Fruit fly (Drosophila melanogaster) whole organism, prepupa: ENCODE data around the gene CG33307.

Source experiments
- CG15336 ChIP-seq: fragments of 200-800 bp; sonication (Bioruptor generic); IDR thresholded peaks from 2 replicates; pipeline ENCODE4 v1.3.6; 2022; ENCODE audit warnings: missing biosample characterization, missing genetic modification characterization
- Gug ChIP-seq: fragments of 200-800 bp; sonication (Bioruptor generic); IDR thresholded peaks from 2 replicates; pipeline ENCODE4 v1.3.6; 2022; ENCODE audit warnings: missing biosample characterization, missing genetic modification characterization
- Hr4 ChIP-seq: fragments of 200-800 bp; sonication (Bioruptor generic); optimal IDR thresholded peaks from 3 replicates; lab custom pipeline; 2016; ENCODE audit warnings: missing biosample characterization, missing genetic modification characterization
- OdsH ChIP-seq: fragments of 200-800 bp; sonication (Bioruptor generic); optimal IDR thresholded peaks from 3 replicates; lab custom pipeline; 2016; ENCODE audit warnings: missing biosample characterization, missing genetic modification characterization
- Sox14 ChIP-seq: fragments of 200-800 bp; sonication (Bioruptor generic); optimal IDR thresholded peaks from 3 replicates; lab custom pipeline; 2016; ENCODE audit warnings: missing biosample characterization, missing genetic modification characterization
- net ChIP-seq: fragments of 200-800 bp; sonication (Bioruptor generic); optimal IDR thresholded peaks from 3 replicates; lab custom pipeline; 2016; ENCODE audit warnings: missing biosample characterization, missing genetic modification characterization
- salr ChIP-seq, 2 experiments: fragments of 200-800 bp; sonication (Bioruptor generic); optimal IDR thresholded peaks; 3 replicates each; lab custom pipeline; 2016 to 2018; ENCODE audit warnings: missing biosample characterization in 2 of 2, missing genetic modification characterization in 2 of 2, mild to moderate bottlenecking in 1 of 2

DNA sequence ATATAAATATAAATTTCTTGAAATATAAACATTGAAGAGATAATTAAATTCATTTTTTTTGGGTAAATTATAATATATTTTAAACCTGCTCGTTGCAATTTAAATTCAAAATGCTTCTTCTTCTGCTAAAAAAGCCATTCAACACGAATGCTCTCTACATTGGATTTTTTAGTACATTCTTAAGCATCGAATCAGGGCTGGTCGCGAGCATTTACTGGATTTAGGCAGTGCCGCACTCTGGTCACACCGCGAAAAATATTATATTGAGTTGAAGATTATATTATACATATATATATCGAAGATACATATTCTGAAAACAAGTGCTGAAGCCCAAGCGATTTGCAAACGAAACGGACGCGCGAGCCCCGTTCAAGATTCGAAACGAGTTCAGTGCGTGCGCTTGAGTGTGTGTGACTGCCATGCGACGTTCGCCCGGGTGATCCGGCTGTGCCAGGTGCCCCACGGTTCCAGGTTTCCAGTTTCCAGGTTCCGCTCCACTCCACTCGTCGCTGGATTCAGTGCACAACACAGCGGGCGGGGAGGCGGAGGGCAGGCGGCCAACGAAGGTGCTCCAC, 27.6 kb downstream of the CG33307 start, which contains the start of gene Sos:
- TF ChIP-seq salr (GFP tag; optimal IDR thresholded peaks at IDR 0.05; lab: Kevin White, UChicago) (no peak), OdsH (GFP tag; lab: Kevin White, UChicago) (no peak), CG15336 (GFP tag; lab: Robert Waterston, UW) (no peak), Gug (no peak), net (GFP tag; lab: Kevin White, UChicago) (no peak), Hr4 (no peak), Sox14 (GFP tag; lab: Kevin White, UChicago) (no peak)
